Worm (Caenorhabditis elegans) whole organism, mixed stage, embryonic: ENCODE data around the gene Y76A2B.4.

Experiments used
- M03D4.4 ChIP-seq: sonication (generic microtip); optimal IDR thresholded peaks from 2 replicates; lab custom pipeline; 2017; ENCODE audit warnings: mild to moderate bottlenecking, missing genetic modification characterization, missing compliant biosample characterization
- bed-3 ChIP-seq: fragments of 200-800 bp; sonication (Bioruptor generic); optimal IDR thresholded peaks from 3 replicates; lab custom pipeline; 2018; ENCODE audit warnings: mild to moderate bottlenecking, missing genetic modification characterization, moderate library complexity, missing compliant biosample characterization
- blmp-1 ChIP-seq: fragments of 150-350 bp; optimal IDR thresholded peaks from 2 replicates; lab custom pipeline; 2014; ENCODE audit warnings: missing biosample characterization, missing genetic modification characterization
- ceh-39 ChIP-seq: fragments of 150-350 bp; optimal IDR thresholded peaks from 2 replicates; lab custom pipeline; 2014; ENCODE audit warnings: missing biosample characterization, missing genetic modification characterization
- ceh-43 ChIP-seq: fragments of 200-800 bp; sonication (Bioruptor generic); optimal IDR thresholded peaks from 2 replicates; lab custom pipeline; 2018; ENCODE audit warnings: mild to moderate bottlenecking, missing genetic modification characterization, moderate library complexity, missing compliant biosample characterization
- ceh-83 ChIP-seq: fragments of 200-800 bp; sonication (Bioruptor generic); optimal IDR thresholded peaks from 2 replicates; lab custom pipeline; 2018; ENCODE audit warnings: mild to moderate bottlenecking, missing genetic modification characterization, missing compliant biosample characterization
- ces-1 ChIP-seq: fragments of 150-350 bp; optimal IDR thresholded peaks from 2 replicates; lab custom pipeline; 2014; ENCODE audit warnings: missing biosample characterization, missing genetic modification reagents, missing genetic modification characterization
- cnd-1 ChIP-seq: fragments of 200-800 bp; sonication (Bioruptor generic); optimal IDR thresholded peaks from 2 replicates; lab custom pipeline; 2018; ENCODE audit warnings: mild to moderate bottlenecking, missing genetic modification characterization, missing compliant biosample characterization
- drap-1 ChIP-seq: fragments of 200-800 bp; sonication (Bioruptor generic); optimal IDR thresholded peaks from 3 replicates; lab custom pipeline; 2018; ENCODE audit warnings: mild to moderate bottlenecking, missing genetic modification characterization, missing compliant biosample characterization
- elt-1 ChIP-seq: sonication (generic microtip); optimal IDR thresholded peaks from 2 replicates; lab custom pipeline; 2017; ENCODE audit warnings: missing genetic modification characterization, mild to moderate bottlenecking, missing compliant biosample characterization, antibody characterized with exemption, moderate library complexity, borderline replicate concordance; ENCODE audit not compliant: insufficient read depth
- elt-3 ChIP-seq: fragments of 150-350 bp; optimal IDR thresholded peaks from 2 replicates; lab custom pipeline; 2014; ENCODE audit warnings: missing biosample characterization, missing genetic modification characterization
- flh-1 ChIP-seq: fragments of 200-800 bp; sonication (Bioruptor generic); optimal IDR thresholded peaks from 2 replicates; lab custom pipeline; 2018; ENCODE audit warnings: mild to moderate bottlenecking, missing genetic modification characterization, moderate library complexity, missing compliant biosample characterization
- ham-2 ChIP-seq: fragments of 200-800 bp; sonication (Bioruptor generic); optimal IDR thresholded peaks from 2 replicates; lab custom pipeline; 2018; ENCODE audit warnings: mild to moderate bottlenecking, missing genetic modification characterization, missing compliant biosample characterization
- hlh-1 ChIP-seq: fragments of 150-350 bp; optimal IDR thresholded peaks from 2 replicates; lab custom pipeline; 2014; ENCODE audit warnings: missing biosample characterization, missing genetic modification reagents, missing genetic modification characterization
- lin-13 ChIP-seq: fragments of 150-350 bp; optimal IDR thresholded peaks from 2 replicates; lab custom pipeline; 2014; ENCODE audit warnings: missing biosample characterization, missing genetic modification characterization
- lin-32 ChIP-seq: fragments of 200-800 bp; sonication (Bioruptor generic); optimal IDR thresholded peaks from 2 replicates; lab custom pipeline; 2018; ENCODE audit warnings: mild to moderate bottlenecking, missing genetic modification characterization, missing compliant biosample characterization
- lsy-2 ChIP-seq: fragments of 150-350 bp; optimal IDR thresholded peaks from 2 replicates; lab custom pipeline; 2014; ENCODE audit warnings: missing biosample characterization, missing genetic modification characterization
- mab-5 ChIP-seq: fragments of 150-350 bp; optimal IDR thresholded peaks from 2 replicates; lab custom pipeline; 2014; ENCODE audit warnings: missing biosample characterization, missing genetic modification characterization
- mep-1 ChIP-seq: fragments of 150-350 bp; optimal IDR thresholded peaks from 2 replicates; lab custom pipeline; 2017; ENCODE audit warnings: missing biosample characterization, missing genetic modification reagents, missing genetic modification characterization, inconsistent platforms
- mls-2 ChIP-seq: sonication (generic microtip); optimal IDR thresholded peaks from 2 replicates; lab custom pipeline; 2016; ENCODE audit warnings: mild to moderate bottlenecking, missing genetic modification characterization, moderate library complexity, missing compliant biosample characterization
- nhr-12 ChIP-seq: fragments of 150-350 bp; optimal IDR thresholded peaks from 2 replicates; lab custom pipeline; 2014; ENCODE audit warnings: missing biosample characterization, missing genetic modification characterization
- nhr-2 ChIP-seq: fragments of 150-350 bp; optimal IDR thresholded peaks from 2 replicates; lab custom pipeline; 2014; ENCODE audit warnings: missing biosample characterization, missing genetic modification characterization
- nhr-237 ChIP-seq: fragments of 150-350 bp; optimal IDR thresholded peaks from 2 replicates; lab custom pipeline; 2014; ENCODE audit warnings: missing biosample characterization, missing genetic modification characterization
- nhr-28 ChIP-seq: fragments of 150-350 bp; optimal IDR thresholded peaks from 2 replicates; lab custom pipeline; 2014; ENCODE audit warnings: missing biosample characterization, missing genetic modification characterization
- nhr-76 ChIP-seq: sonication (generic microtip); optimal IDR thresholded peaks from 2 replicates; lab custom pipeline; 2017; ENCODE audit warnings: missing biosample characterization, missing genetic modification characterization
- pha-4 ChIP-seq: fragments of 150-350 bp; optimal IDR thresholded peaks from 2 replicates; lab custom pipeline; 2018; ENCODE audit warnings: missing biosample characterization, missing genetic modification reagents, missing genetic modification characterization
- snpc-4 ChIP-seq: fragments of 150-350 bp; optimal IDR thresholded peaks from 2 replicates; lab custom pipeline; 2014; ENCODE audit warnings: missing biosample characterization, missing genetic modification characterization
- sptf-1 ChIP-seq: sonication (generic microtip); optimal IDR thresholded peaks from 2 replicates; lab custom pipeline; 2017; ENCODE audit warnings: mild to moderate bottlenecking, missing genetic modification characterization, moderate library complexity, missing compliant biosample characterization
- tbx-8 ChIP-seq: fragments of 200-800 bp; sonication (Bioruptor generic); optimal IDR thresholded peaks from 2 replicates; lab custom pipeline; 2018; ENCODE audit warnings: mild to moderate bottlenecking, missing genetic modification characterization, moderate library complexity, missing compliant biosample characterization
- unc-120 ChIP-seq: sonication (generic microtip); optimal IDR thresholded peaks from 2 replicates; lab custom pipeline; 2017; ENCODE audit warnings: missing genetic modification characterization, missing compliant biosample characterization; ENCODE audit not compliant: poor library complexity, severe bottlenecking
- unc-39 ChIP-seq: fragments of 150-350 bp; optimal IDR thresholded peaks from 2 replicates; lab custom pipeline; 2014; ENCODE audit warnings: missing biosample characterization, missing genetic modification characterization
- zip-8 ChIP-seq: fragments of 150-350 bp; optimal IDR thresholded peaks from 2 replicates; lab custom pipeline; 2014; ENCODE audit warnings: missing biosample characterization, missing genetic modification characterization
- ztf-11 ChIP-seq: fragments of 150-350 bp; optimal IDR thresholded peaks from 2 replicates; lab custom pipeline; 2014; ENCODE audit warnings: missing biosample characterization, missing genetic modification characterization

The Y76A2B.4 gene

ce11 chrIII:13528513-13529249, 17.9 kb downstream of the Y76A2B.4 start:
- TF ChIP-seq hlh-1 (no peak), ces-1 (peak; percentile 37)

DNA sequence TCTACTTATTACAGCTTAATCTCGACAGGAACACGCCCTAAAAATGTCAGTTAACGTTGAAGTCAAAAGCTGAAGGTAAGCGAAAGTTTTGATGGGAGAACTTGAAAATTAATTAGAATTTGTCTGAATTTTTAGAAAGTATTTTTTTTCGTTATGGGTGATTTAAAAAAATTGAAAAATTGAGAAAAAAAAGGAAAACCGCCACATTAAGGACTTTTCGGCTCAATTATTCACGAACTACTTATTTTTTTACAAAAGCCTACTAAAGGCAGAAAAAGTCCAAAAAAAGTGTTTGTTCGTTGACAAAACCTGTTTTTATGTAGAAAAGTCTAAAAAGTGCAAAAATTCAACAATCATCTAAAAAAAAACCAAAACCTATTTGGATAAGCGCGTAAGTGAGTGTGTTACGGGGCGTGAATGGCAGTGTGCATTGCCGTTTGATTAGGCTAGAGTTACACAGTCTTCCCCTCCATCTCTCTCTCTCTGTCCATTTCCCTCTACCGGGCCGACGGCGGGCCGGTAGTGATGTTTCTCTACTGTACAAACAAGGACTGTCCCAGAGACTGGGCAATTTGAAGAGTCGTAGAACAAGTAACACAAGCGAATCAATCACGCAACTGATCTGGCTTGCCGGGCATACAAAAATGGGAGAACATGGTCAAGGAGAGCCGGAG, 19.0 kb downstream of the Y76A2B.4 start, which contains the start of gene lron-13:
TSS of gene lron-13 (plus strand) at position 15 of the 674 bp plus-strand sequence.
- no peak for TF ChIP-seq sptf-1
- TF ChIP-seq pha-4 (tag; lab: Kevin White, UChicago) = peak; percentile 43

ce11 chrIII:13526702-13527101, 19.9 kb downstream of the Y76A2B.4 start:
- TF ChIP-seq ces-1 = peak; percentile 95
- no peak for TF ChIP-seq snpc-4 (tag; lab: Kevin White, UChicago)
- TF ChIP-seq flh-1 (GFP tag; lab: Kevin White, UChicago) = no peak
- no peak for TF ChIP-seq elt-1 (tag; lab: Kevin White, UChicago)
- TF ChIP-seq elt-3 (tag; lab: Kevin White, UChicago) = no peak
- TF ChIP-seq zip-8 (tag; lab: Kevin White, UChicago) = peak; percentile 10
- no peak for TF ChIP-seq cnd-1 (tag; lab: Kevin White, UChicago)
- no peak for TF ChIP-seq lin-32 (GFP tag; lab: Kevin White, UChicago)

DNA sequence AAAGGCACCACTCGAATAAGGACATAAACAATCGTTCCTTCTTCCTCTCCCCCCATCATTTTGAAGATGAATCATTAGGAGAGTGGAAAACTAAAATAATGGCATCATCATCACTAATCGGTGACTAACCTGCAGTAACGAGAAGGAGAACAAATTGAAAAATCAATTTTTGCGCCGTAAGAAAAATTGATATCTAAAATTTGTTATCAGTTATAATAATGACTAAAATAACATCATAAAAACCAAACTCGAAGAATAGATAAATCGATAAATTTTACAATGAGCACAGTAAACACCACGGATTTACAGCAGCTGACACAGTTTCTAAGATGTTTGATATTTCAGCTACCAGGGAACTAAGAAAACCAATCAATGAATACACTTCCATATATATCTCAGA, 20.4 kb downstream of the Y76A2B.4 start:
- TF ChIP-seq elt-1 (tag; lab: Kevin White, UChicago) = no peak
- TF ChIP-seq ham-2 (GFP tag; lab: Kevin White, UChicago) = no peak
- TF ChIP-seq pha-4 (tag; lab: Kevin White, UChicago) = no peak
- no peak for TF ChIP-seq ceh-39 (tag; lab: Kevin White, UChicago)
- TF ChIP-seq M03D4.4 (tag; lab: Kevin White, UChicago) = no peak
- TF ChIP-seq flh-1 (GFP tag; lab: Kevin White, UChicago) = no peak
- no peak for TF ChIP-seq blmp-1 (tag; lab: Kevin White, UChicago)
- TF ChIP-seq cnd-1 (tag; lab: Kevin White, UChicago) = no peak
- no peak for TF ChIP-seq mep-1 (tag; lab: Kevin White, UChicago)
- TF ChIP-seq nhr-2 (tag; lab: Kevin White, UChicago) = no peak
- no peak for TF ChIP-seq unc-120 (tag; lab: Kevin White, UChicago)
- no peak for TF ChIP-seq ceh-43 (GFP tag; lab: Kevin White, UChicago)
- TF ChIP-seq mls-2 (tag; lab: Kevin White, UChicago) = no peak
- TF ChIP-seq lsy-2 = no peak

- no peak for TF ChIP-seq nhr-28
- no peak for TF ChIP-seq mep-1 (tag; lab: Kevin White, UChicago)
- no peak for TF ChIP-seq ham-2 (GFP tag; lab: Kevin White, UChicago)
- TF ChIP-seq mls-2 (tag; lab: Kevin White, UChicago) = peak; percentile 64
- TF ChIP-seq bed-3 (GFP tag; lab: Kevin White, UChicago) = no peak
- no peak for TF ChIP-seq lin-13
- no peak for TF ChIP-seq tbx-8 (GFP tag; lab: Kevin White, UChicago)
- TF ChIP-seq nhr-12 (tag; lab: Kevin White, UChicago) = no peak
- TF ChIP-seq nhr-237 (tag; lab: Kevin White, UChicago) = no peak
- TF ChIP-seq flh-1 (GFP tag; lab: Kevin White, UChicago) = no peak
- TF ChIP-seq blmp-1 (tag; lab: Kevin White, UChicago) = no peak
- TF ChIP-seq ceh-83 (GFP tag; lab: Kevin White, UChicago) = no peak
- TF ChIP-seq nhr-76 (tag; lab: Kevin White, UChicago) = no peak
- peak; percentile 36 for TF ChIP-seq lin-32 (GFP tag; lab: Kevin White, UChicago)
- TF ChIP-seq ces-1 = peak; percentile 97
- TF ChIP-seq drap-1 = no peak
- peak; percentile 67 for TF ChIP-seq cnd-1 (tag; lab: Kevin White, UChicago)
- no peak for TF ChIP-seq M03D4.4 (tag; lab: Kevin White, UChicago)
- TF ChIP-seq zip-8 (tag; lab: Kevin White, UChicago) = no peak
- no peak for TF ChIP-seq mab-5 (tag; lab: Kevin White, UChicago)
- TF ChIP-seq elt-3 (tag; lab: Kevin White, UChicago) = no peak
- TF ChIP-seq ztf-11 = no peak
- TF ChIP-seq unc-39 (tag; lab: Kevin White, UChicago) = no peak
- TF ChIP-seq hlh-1 = no peak
- TF ChIP-seq sptf-1 = peak; percentile 63
- TF ChIP-seq lsy-2 = no peak
Observed at ce11 chrIII:13525118-13525839, 21.3 kb downstream of the Y76A2B.4 start.
